Worm (Caenorhabditis elegans): ENCODE measurements around the gene nspc-16.

The nspc-16 gene

DNA sequence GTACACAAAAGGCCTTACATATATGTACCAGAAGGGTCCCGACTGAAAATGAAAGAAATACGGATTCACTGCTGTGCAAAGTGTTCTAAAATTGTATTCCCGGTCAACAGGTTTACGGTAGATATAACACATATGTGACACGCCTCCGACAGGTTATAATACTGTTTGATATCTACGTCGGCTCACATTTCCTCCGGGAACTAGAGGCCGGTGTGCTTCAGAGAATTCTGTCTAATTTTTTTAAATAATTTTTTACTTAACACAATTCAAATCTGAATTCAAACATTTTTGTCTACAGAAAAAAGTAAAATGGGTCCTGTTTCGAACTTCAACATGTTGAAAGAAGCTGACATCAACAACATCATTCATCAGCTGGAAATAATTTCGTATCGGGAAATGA, 19.8 kb downstream of the nspc-16 start, which contains the start of gene T24C2.3:
TSS of gene T24C2.3 (plus strand) at position 301 of the 400 bp plus-strand sequence.
- TF ChIP-seq attf-3 (GFP tag; conservative IDR thresholded peaks at IDR 0.05) (no peak), ztf-6 (GFP tag; IDR thresholded peaks at IDR 0.05) (no peak), lir-1 (GFP tag; conservative IDR thresholded peaks at IDR 0.05) (no peak), ccch-3 (GFP tag; optimal IDR thresholded peaks at IDR 0.05) (no peak), tlf-1 (GFP tag; optimal IDR thresholded peaks at IDR 0.05) (no peak)

DNA sequence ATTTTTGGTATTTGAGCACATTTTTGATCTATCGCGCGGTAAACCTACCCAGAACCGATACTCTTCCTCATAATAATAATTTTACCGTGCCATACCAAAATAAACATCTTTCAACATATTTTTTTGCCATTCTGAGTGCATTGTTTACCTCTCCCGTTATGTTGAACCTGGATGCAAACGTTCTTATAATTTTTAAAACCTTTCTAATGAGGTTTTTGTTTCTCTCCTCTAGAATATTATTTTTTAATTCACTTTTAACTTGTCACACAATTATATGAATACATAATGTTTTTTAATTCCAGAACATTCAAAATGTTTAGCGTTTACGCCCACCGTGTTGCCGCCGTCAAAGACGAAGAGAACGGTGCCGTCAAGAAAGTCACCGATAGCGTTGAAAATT, 22.2 kb downstream of the nspc-16 start, which contains the start of gene enri-2:
TSS of gene enri-2 (plus strand) at position 301 of the 400 bp plus-strand sequence.
- TF ChIP-seq F49E8.2 (tag; optimal IDR thresholded peaks at IDR 0.05; ENCODE audit: insufficient read depth) (no peak), T26A5.8 (tag; optimal IDR thresholded peaks at IDR 0.05) (no peak), tbp1 (GFP tag; optimal IDR thresholded peaks at IDR 0.05) (no peak), B0336.3 (GFP tag; IDR thresholded peaks at IDR 0.05) (no peak), D2030.7 (GFP tag; IDR thresholded peaks at IDR 0.05) (no peak), lin-54 (GFP tag; optimal IDR thresholded peaks at IDR 0.05) (no peak), madf-10 (tag; optimal IDR thresholded peaks at IDR 0.05) (no peak), lsy-27 (tag; optimal IDR thresholded peaks at IDR 0.05; ENCODE audit: borderline replicate concordance, insufficient read depth) (no peak), attf-3 (GFP tag; conservative IDR thresholded peaks at IDR 0.05) (no peak), dpff-1 (tag; optimal IDR thresholded peaks at IDR 0.05) (no peak), hlh-26 (GFP tag; conservative IDR thresholded peaks at IDR 0.05) (no peak), lin-40 (tag; optimal IDR thresholded peaks at IDR 0.05) (no peak), athp-1 (tag; optimal IDR thresholded peaks at IDR 0.05) (no peak), ceh-27 (GFP tag; optimal IDR thresholded peaks at IDR 0.05) (no peak), nhr-27 (tag; optimal IDR thresholded peaks at IDR 0.05) (no peak), Y56A3A.18 (GFP tag; IDR thresholded peaks at IDR 0.05) (no peak), dpl-1 (GFP tag; optimal IDR thresholded peaks at IDR 0.05) (no peak), unc-62 (GFP tag; optimal IDR thresholded peaks at IDR 0.05) (no peak), ama-1 (optimal IDR thresholded peaks at IDR 0.05) (no peak), ama-1 (GFP tag; optimal IDR thresholded peaks at IDR 0.05) (no peak)

DNA sequence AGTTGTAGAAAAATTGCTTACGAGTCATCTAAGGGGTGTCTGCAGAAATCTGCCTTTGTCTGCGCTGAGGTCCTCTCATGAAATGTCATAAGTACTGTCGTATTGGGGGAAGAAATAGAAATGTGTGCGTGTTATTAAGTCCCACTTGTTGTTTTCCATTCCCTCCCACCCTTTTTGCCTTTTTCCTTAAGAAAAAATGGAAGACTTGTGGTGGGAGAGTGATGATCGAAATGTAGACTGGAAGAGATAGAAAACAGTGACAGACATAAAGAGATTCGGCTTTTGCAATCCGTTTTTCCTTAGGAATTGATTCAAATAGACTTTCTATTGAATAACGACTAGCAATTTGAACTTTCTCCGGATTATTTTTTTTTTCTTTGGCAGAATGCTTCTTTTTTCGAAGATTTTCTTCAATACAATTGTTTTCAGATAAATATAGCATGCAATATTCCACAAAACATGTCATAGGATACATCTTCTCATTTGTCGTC, 26.4 kb downstream of the nspc-16 start, which contains the start of gene ram-5:
TSS of gene ram-5 (plus strand) at position 441 of the 491 bp plus-strand sequence.
- TF ChIP-seq ceh-27 (GFP tag; optimal IDR thresholded peaks at IDR 0.05) (peak; percentile 16), ztf-22 (GFP tag; optimal IDR thresholded peaks at IDR 0.05) (no peak), zim-3 (tag; optimal IDR thresholded peaks at IDR 0.05) (no peak)

DNA sequence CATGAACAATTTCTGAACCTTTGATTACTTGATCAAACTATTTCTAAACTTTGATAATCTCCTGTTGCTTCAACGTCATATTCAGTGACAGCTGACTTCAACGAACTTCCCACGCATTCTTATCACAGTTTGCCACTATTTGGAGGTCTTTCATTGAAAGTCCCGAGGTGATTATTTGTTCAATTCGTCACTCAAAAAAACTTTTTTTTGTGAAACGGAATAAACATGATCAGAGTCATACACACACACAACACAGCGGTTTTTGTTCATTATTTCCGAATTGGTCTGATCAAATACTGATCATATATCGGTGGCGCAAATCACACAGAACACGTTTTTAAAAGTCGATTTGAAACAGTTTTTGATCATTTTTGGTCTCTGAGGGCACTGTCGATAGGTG, 33.0 kb downstream of the nspc-16 start:
- TF ChIP-seq madf-8 (GFP tag; conservative IDR thresholded peaks at IDR 0.05) (no peak), T07F8.4 (tag; optimal IDR thresholded peaks at IDR 0.05) (no peak), akir-1 (GFP tag; optimal IDR thresholded peaks at IDR 0.05) (no peak), lag-1 (GFP tag; IDR thresholded peaks at IDR 0.05) (no peak), nhr-80 (tag; optimal IDR thresholded peaks at IDR 0.05) (no peak), Y53F4B.3 (GFP tag; IDR thresholded peaks at IDR 0.05) (no peak), repo-1 (tag; optimal IDR thresholded peaks at IDR 0.05) (no peak), Y67H2A.10 (GFP tag; conservative IDR thresholded peaks at IDR 0.05) (no peak), madf-6 (GFP tag; IDR thresholded peaks at IDR 0.05) (no peak), snpc-4 (GFP tag; optimal IDR thresholded peaks at IDR 0.05) (no peak), snpc-4 (tag; optimal IDR thresholded peaks at IDR 0.05) (no peak), lin-26 (GFP tag; IDR thresholded peaks at IDR 0.05) (no peak), F57C9.4 (tag; optimal IDR thresholded peaks at IDR 0.05) (no peak), F10E7.11 (tag; optimal IDR thresholded peaks at IDR 0.05) (no peak), mel-28 (tag; optimal IDR thresholded peaks at IDR 0.05; ENCODE audit: borderline replicate concordance) (no peak), B0019.2 (GFP tag; conservative IDR thresholded peaks at IDR 0.05) (no peak), madf-3 (GFP tag; IDR thresholded peaks at IDR 0.05) (no peak), sea-2 (GFP tag; IDR thresholded peaks at IDR 0.05) (no peak), gei-17 (GFP tag; optimal IDR thresholded peaks at IDR 0.05) (no peak)

All from whole organism, young adult.